Worm (Caenorhabditis elegans) whole organism, late embryonic: ENCODE data around the gene lsy-13.

ENCODE experiments used
- ama-1 ChIP-seq: fragments of 150-350 bp; optimal IDR thresholded peaks from 2 replicates; lab custom pipeline; 2014
- ceh-31 ChIP-seq: sonication (generic microtip); optimal IDR thresholded peaks from 2 replicates; lab custom pipeline; 2016; ENCODE audit warnings: missing genetic modification characterization, missing compliant biosample characterization
- ceh-45 ChIP-seq: fragments of 200-800 bp; sonication (Bioruptor generic); IDR thresholded peaks from 2 replicates; pipeline ENCODE4 v1.3.6; 2022; ENCODE audit warnings: missing genetic modification reagents, missing genetic modification characterization, missing compliant biosample characterization
- elt-2 ChIP-seq: sonication (generic microtip); optimal IDR thresholded peaks from 2 replicates; lab custom pipeline; 2016; ENCODE audit warnings: missing genetic modification reagents, missing genetic modification characterization, missing compliant biosample characterization
- elt-4 ChIP-seq: sonication (generic microtip); optimal IDR thresholded peaks from 2 replicates; lab custom pipeline; 2016; ENCODE audit warnings: missing genetic modification characterization, missing compliant biosample characterization
- ets-4 ChIP-seq: sonication (generic microtip); optimal IDR thresholded peaks from 2 replicates; lab custom pipeline; 2016; ENCODE audit warnings: missing genetic modification characterization, missing compliant biosample characterization
- fkh-10 ChIP-seq: fragments of 150-350 bp; optimal IDR thresholded peaks from 2 replicates; lab custom pipeline; 2014; ENCODE audit warnings: missing biosample characterization, missing genetic modification reagents, missing genetic modification characterization
- mec-3 ChIP-seq: sonication (generic microtip); optimal IDR thresholded peaks from 2 replicates; lab custom pipeline; 2016; ENCODE audit warnings: borderline replicate concordance, missing genetic modification characterization, missing compliant biosample characterization
- pha-2 ChIP-seq: sonication (generic microtip); optimal IDR thresholded peaks from 2 replicates; lab custom pipeline; 2017; ENCODE audit warnings: mild to moderate bottlenecking, missing genetic modification characterization, missing compliant biosample characterization
- tbx-7 ChIP-seq: sonication (generic microtip); optimal IDR thresholded peaks from 2 replicates; lab custom pipeline; 2016; ENCODE audit warnings: missing genotype, missing genetic modification characterization, missing compliant biosample characterization
- unc-55 ChIP-seq: sonication (generic microtip); optimal IDR thresholded peaks from 2 replicates; lab custom pipeline; 2017; ENCODE audit warnings: missing biosample characterization, missing genetic modification reagents, missing genetic modification characterization
- unc-86 ChIP-seq: sonication (generic microtip); optimal IDR thresholded peaks from 2 replicates; lab custom pipeline; 2016; ENCODE audit warnings: missing genetic modification characterization, missing compliant biosample characterization

DNA sequence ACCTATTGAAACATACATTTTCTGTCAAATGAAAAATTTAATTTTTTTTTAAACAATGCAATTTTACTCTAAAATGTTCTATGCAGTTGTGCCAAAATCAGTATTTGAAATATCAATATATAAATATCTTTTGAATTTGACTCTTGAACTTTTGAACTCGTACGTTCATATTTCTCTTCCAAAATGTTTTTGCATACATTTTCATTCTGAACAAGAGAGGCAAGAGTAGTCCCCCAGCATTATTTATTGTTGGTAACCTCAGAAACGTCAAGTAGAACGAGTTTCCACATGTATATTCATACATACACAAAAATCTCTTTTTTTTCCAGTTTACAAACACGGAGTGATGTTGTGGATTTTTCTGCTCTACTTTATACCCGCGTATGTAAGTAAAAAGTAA lies 32.3 kb upstream of the lsy-13 start, which contains the start of gene clec-194:
- TF ChIP-seq mec-3 (tag; lab: Kevin White, UChicago) (no peak), unc-86 (tag; lab: Kevin White, UChicago) (no peak), elt-2 (tag; lab: Kevin White, UChicago) (no peak), ceh-31 (tag; lab: Kevin White, UChicago) (no peak), unc-55 (no peak), ceh-45 (GFP tag; lab: Robert Waterston, UW) (no peak), ets-4 (tag; lab: Kevin White, UChicago) (no peak), elt-4 (tag; lab: Kevin White, UChicago) (no peak), fkh-10 (GFP tag; lab: Kevin White, UChicago) (no peak), tbx-7 (tag; lab: Kevin White, UChicago) (no peak), ama-1 (no peak), pha-2 (tag; lab: Kevin White, UChicago) (no peak)
